Worm (Caenorhabditis elegans) whole organism, L1 larva: ENCODE data around the gene fbxb-108.

ENCODE experiments used
- C16A3.4 ChIP-seq: fragments of 150-350 bp; optimal IDR thresholded peaks from 2 replicates; lab custom pipeline; 2014; ENCODE audit warnings: missing biosample characterization, missing genetic modification characterization
- dpl-1 ChIP-seq, 3 experiments: fragments of 150-350 bp in 2 of 3; sonication (generic microtip) in 1 of 3; optimal IDR thresholded peaks; 2 replicates each; lab custom pipeline; 2014 to 2017; ENCODE audit warnings: missing biosample characterization in 3 of 3, missing genetic modification characterization in 3 of 3, missing genetic modification reagents in 3 of 3
- egl-27 ChIP-seq, 2 experiments: fragments of 150-350 bp in 1 of 2; sonication (generic microtip); optimal IDR thresholded peaks; 3 replicates each; lab custom pipeline; 2017 to 2018; ENCODE audit warnings: missing biosample characterization in 2 of 2, missing genetic modification characterization in 2 of 2, missing genetic modification reagents in 2 of 2
- hpl-2 ChIP-seq: fragments of 150-350 bp; optimal IDR thresholded peaks from 2 replicates; lab custom pipeline; 2014; ENCODE audit warnings: missing biosample characterization, missing genetic modification reagents, missing genetic modification characterization
- irx-1 ChIP-seq: sonication (generic microtip); optimal IDR thresholded peaks from 2 replicates; lab custom pipeline; 2016; ENCODE audit warnings: missing genetic modification characterization, missing compliant biosample characterization
- jun-1 ChIP-seq: fragments of 150-350 bp; optimal IDR thresholded peaks from 2 replicates; lab custom pipeline; 2014; ENCODE audit warnings: missing biosample characterization, missing genetic modification reagents, missing genetic modification characterization
- lin-13 ChIP-seq: fragments of 150-350 bp; optimal IDR thresholded peaks from 2 replicates; lab custom pipeline; 2014; ENCODE audit warnings: missing biosample characterization, missing genetic modification reagents, missing genetic modification characterization
- nhr-11 ChIP-seq: fragments of 150-350 bp; optimal IDR thresholded peaks from 2 replicates; lab custom pipeline; 2014; ENCODE audit warnings: missing biosample characterization, missing genetic modification characterization
- nhr-12 ChIP-seq: sonication (generic microtip); optimal IDR thresholded peaks from 2 replicates; lab custom pipeline; 2017; ENCODE audit warnings: missing biosample characterization, missing genetic modification characterization
- nhr-19 ChIP-seq: fragments of 200-800 bp; sonication (Bioruptor generic); conservative IDR thresholded peaks from 2 replicates; pipeline ENCODE4 v1.3.6; 2022; ENCODE audit warnings: missing genetic modification characterization, missing compliant biosample characterization
- nhr-28 ChIP-seq: fragments of 150-350 bp; optimal IDR thresholded peaks from 2 replicates; lab custom pipeline; 2014; ENCODE audit warnings: missing biosample characterization, missing genetic modification characterization
- nhr-47 ChIP-seq: sonication (generic microtip); optimal IDR thresholded peaks from 2 replicates; lab custom pipeline; 2016; ENCODE audit warnings: mild to moderate bottlenecking, missing genetic modification characterization, moderate library complexity, missing compliant biosample characterization
- pag-3 ChIP-seq: sonication (generic microtip); optimal IDR thresholded peaks from 2 replicates; lab custom pipeline; 2017; ENCODE audit warnings: missing genetic modification characterization, mild to moderate bottlenecking, missing compliant biosample characterization, antibody characterized with exemption, borderline replicate concordance; ENCODE audit not compliant: insufficient read depth
- unc-98 ChIP-seq: fragments of 200-800 bp; sonication (Bioruptor generic); IDR thresholded peaks from 2 replicates; pipeline ENCODE4 v1.3.6; 2022; ENCODE audit warnings: missing genetic modification characterization, missing compliant biosample characterization

DNA sequence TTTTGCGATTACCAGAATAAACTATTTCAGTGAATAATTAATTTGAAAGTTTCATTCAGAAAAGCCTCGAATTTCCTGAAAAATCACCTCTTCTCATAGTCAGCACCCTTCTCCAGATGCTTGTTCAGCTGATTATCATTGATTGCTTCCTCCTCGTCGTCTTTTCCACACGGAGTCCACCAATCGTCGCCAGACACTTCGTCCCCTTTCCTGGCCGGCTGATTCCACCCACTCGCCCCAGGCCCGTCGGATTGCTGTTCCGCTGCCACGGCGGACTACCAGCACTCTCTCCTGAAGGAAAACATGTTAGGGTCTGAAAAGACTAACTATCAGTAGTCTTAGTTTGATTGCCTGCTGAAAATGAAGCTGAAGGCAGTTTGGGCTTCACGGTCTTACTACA, 16.0 kb downstream of the fbxb-108 start:
- no peak for TF ChIP-seq jun-1
- no peak for TF ChIP-seq nhr-28 (tag; lab: Kevin White, UChicago)
- no peak for TF ChIP-seq hpl-2 (GFP tag; lab: Kevin White, UChicago)
- TF ChIP-seq nhr-19 (GFP tag; lab: Robert Waterston, UW), result no peak
- TF ChIP-seq irx-1 (tag; lab: Kevin White, UChicago), result no peak
- TF ChIP-seq nhr-11 (tag; lab: Kevin White, UChicago), result no peak
- TF ChIP-seq pag-3, result no peak
- no peak for TF ChIP-seq dpl-1 (GFP tag; optimal IDR thresholded peaks at IDR 0.05; lab: Kevin White, UChicago)
- no peak for TF ChIP-seq C16A3.4
- no peak for TF ChIP-seq nhr-12 (tag; lab: Kevin White, UChicago)
- no peak for TF ChIP-seq lin-13 (GFP tag; lab: Kevin White, UChicago)
- no peak for TF ChIP-seq nhr-47 (tag; lab: Kevin White, UChicago)
- TF ChIP-seq unc-98 (GFP tag; lab: Robert Waterston, UW), result no peak
- TF ChIP-seq egl-27 (tag; optimal IDR thresholded peaks at IDR 0.05; lab: Kevin White, UChicago), result no peak
